Fruit fly (Drosophila melanogaster): ENCODE results near the gene CG17721.

The CG17721 gene

dm6 chr3R:11200885-11201421, 34.0 kb upstream of the CG17721 start (continued):
- TF ChIP-seq Oli (tag; optimal IDR thresholded peaks at IDR 0.05) = peak; percentile 73
- TF ChIP-seq CG32772 (GFP tag; IDR thresholded peaks at IDR 0.05) = 0 out of 2 replicates have a peak, but pooled peaks have one; percentile 32
- peak; percentile 29; the same call in 2 of the 3 replicates for TF ChIP-seq CG14050 (GFP tag; IDR thresholded peaks at IDR 0.05)
- no peak for TF ChIP-seq CG1024 (GFP tag; IDR thresholded peaks at IDR 0.05)
- TF ChIP-seq CG16815 (GFP tag; optimal IDR thresholded peaks at IDR 0.05) = peak; percentile 22
- no peak for TF ChIP-seq wek (GFP tag; optimal IDR thresholded peaks at IDR 0.05)
- TF ChIP-seq repo (GFP tag; optimal IDR thresholded peaks at IDR 0.05) = no peak
- TF ChIP-seq HLH54F (GFP tag; optimal IDR thresholded peaks at IDR 0.05) = no peak
- no peak for TF ChIP-seq ci (GFP tag; IDR thresholded peaks at IDR 0.05)
- peak; percentile 58 for TF ChIP-seq unpg (GFP tag; optimal IDR thresholded peaks at IDR 0.05)
- TF ChIP-seq CG5180 (GFP tag; optimal IDR thresholded peaks at IDR 0.05) = no peak
- no peak for TF ChIP-seq sna (GFP tag; IDR thresholded peaks at IDR 0.05; ENCODE audit: partially characterized antibody)
- no peak for TF ChIP-seq ATbp (GFP tag; optimal IDR thresholded peaks at IDR 0.05)
- TF ChIP-seq klu (GFP tag; IDR thresholded peaks at IDR 0.05) = no peak
- no peak for TF ChIP-seq MESR4 (GFP tag; optimal IDR thresholded peaks at IDR 0.05)
- TF ChIP-seq CG13775 (GFP tag; optimal IDR thresholded peaks at IDR 0.05) = peak; percentile 24
- TF ChIP-seq Max (GFP tag; optimal IDR thresholded peaks at IDR 0.05) = peak; percentile 56
- TF ChIP-seq Usf (GFP tag; optimal IDR thresholded peaks at IDR 0.05) = peak; percentile 7
- no peak for TF ChIP-seq h (optimal IDR thresholded peaks at IDR 0.05)
- peak; percentile 4 for TF ChIP-seq schlank (tag; optimal IDR thresholded peaks at IDR 0.05)
- no peak for TF ChIP-seq Fer2 (tag; optimal IDR thresholded peaks at IDR 0.05)
- no peak for TF ChIP-seq Oaz (GFP tag; IDR thresholded peaks at IDR 0.05)
- TF ChIP-seq eyg (GFP tag; optimal IDR thresholded peaks at IDR 0.05) = no peak
- no peak for TF ChIP-seq Mes4 (GFP tag; optimal IDR thresholded peaks at IDR 0.05)
- TF ChIP-seq Hr51 (GFP tag; optimal IDR thresholded peaks at IDR 0.05) = peak in 1 of 2 experiments; percentile 77
- no peak for TF ChIP-seq hbn (GFP tag; IDR thresholded peaks at IDR 0.05; ENCODE audit: partially characterized antibody)
- no peak for TF ChIP-seq Hmx (GFP tag; optimal IDR thresholded peaks at IDR 0.05)
- TF ChIP-seq Poxn (GFP tag; IDR thresholded peaks at IDR 0.05) = no peak
- no peak for TF ChIP-seq gt (GFP tag; IDR thresholded peaks at IDR 0.05)
- TF ChIP-seq Kr (GFP tag; optimal IDR thresholded peaks at IDR 0.05) = no peak
- no peak for TF ChIP-seq run (tag; optimal IDR thresholded peaks at IDR 0.05)
- TF ChIP-seq Tbp (GFP tag; optimal IDR thresholded peaks at IDR 0.05) = no peak
- TF ChIP-seq CG14441 (GFP tag; IDR thresholded peaks at IDR 0.05) = peak; percentile 75
- no peak for TF ChIP-seq gcm (GFP tag; optimal IDR thresholded peaks at IDR 0.05)
- peak; percentile 47 for TF ChIP-seq Drgx (GFP tag; IDR thresholded peaks at IDR 0.05)
- TF ChIP-seq Pdp1 (GFP tag; optimal IDR thresholded peaks at IDR 0.05) = peak in 1 of 2 experiments; percentile 66
- TF ChIP-seq vnd (GFP tag; IDR thresholded peaks at IDR 0.05; ENCODE audit: partially characterized antibody) = no peak
- peak; percentile 45 for TF ChIP-seq CG12219 (GFP tag; optimal IDR thresholded peaks at IDR 0.05)
- TF ChIP-seq rib (GFP tag; IDR thresholded peaks at IDR 0.05) = no peak

DNA sequence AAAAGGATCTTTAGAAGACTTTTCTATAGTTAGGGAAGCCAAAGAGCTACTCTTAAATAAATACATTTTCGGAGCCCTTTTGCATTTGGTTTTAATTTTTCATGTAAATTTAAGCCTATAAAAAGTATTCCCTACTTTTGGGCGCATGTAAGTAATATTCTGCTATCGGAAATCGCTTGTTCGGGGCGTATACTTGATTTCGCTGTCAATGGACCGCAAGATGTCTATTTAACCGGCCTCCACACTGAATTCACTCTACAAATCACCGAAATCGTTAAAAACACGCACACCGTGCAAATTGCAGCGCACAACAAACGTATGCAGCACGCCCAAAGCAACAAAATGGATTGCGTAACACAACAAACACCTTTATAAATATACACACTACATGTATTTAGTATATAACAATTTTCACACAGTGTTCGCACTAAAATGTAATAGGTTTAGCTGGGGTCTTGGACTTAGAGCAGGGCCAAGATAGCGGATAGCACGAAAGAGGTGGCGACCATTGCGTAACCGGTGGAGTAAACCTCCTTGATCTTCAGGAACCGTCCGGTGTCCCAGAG, 26.1 kb upstream of the CG17721 start:
- no peak for TF ChIP-seq CG12219 (GFP tag; optimal IDR thresholded peaks at IDR 0.05)
- no peak for TF ChIP-seq CG1529 (GFP tag; optimal IDR thresholded peaks at IDR 0.05)
- TF ChIP-seq gfzf (GFP tag; optimal IDR thresholded peaks at IDR 0.05) = no peak
- TF ChIP-seq Med (GFP tag) = peak; percentile 94
- no peak for TF ChIP-seq Drgx (GFP tag; IDR thresholded peaks at IDR 0.05)
- TF ChIP-seq CG43689 (GFP tag; IDR thresholded peaks at IDR 0.05) = no peak
- TF ChIP-seq CG17568 (GFP tag; optimal IDR thresholded peaks at IDR 0.05) = no peak
- TF ChIP-seq CG17328 (GFP tag; IDR thresholded peaks at IDR 0.05) = no peak
- TF ChIP-seq tin (GFP tag; optimal IDR thresholded peaks at IDR 0.05) = no peak
- no peak for TF ChIP-seq Ets65A (GFP tag)
- TF ChIP-seq stc (GFP tag; IDR thresholded peaks at IDR 0.05) = no peak
- no peak for TF ChIP-seq CG11560 (tag; IDR thresholded peaks at IDR 0.05)
- no peak for TF ChIP-seq CG8290 (GFP tag; optimal IDR thresholded peaks at IDR 0.05)
- peak in 1 of 2 experiments; percentile 8 for TF ChIP-seq CG8290 (tag; optimal IDR thresholded peaks at IDR 0.05)
- TF ChIP-seq CTCF (GFP tag; optimal IDR thresholded peaks at IDR 0.05) = peak; percentile 53
- TF ChIP-seq CG10565 (GFP tag; optimal IDR thresholded peaks at IDR 0.05) = no peak
- TF ChIP-seq CG17829 (tag; optimal IDR thresholded peaks at IDR 0.05) = no peak
